Worm (Caenorhabditis elegans) whole organism, late embryonic: ENCODE data around the gene F08D12.12.

ENCODE experiments used
- ama-1 ChIP-seq: fragments of 150-350 bp; optimal IDR thresholded peaks from 2 replicates; lab custom pipeline; 2014
- ceh-14 ChIP-seq: sonication (generic microtip); optimal IDR thresholded peaks from 2 replicates; lab custom pipeline; 2016; ENCODE audit warnings: missing genotype, missing genetic modification characterization, missing compliant biosample characterization
- ceh-18 ChIP-seq: sonication (generic microtip); optimal IDR thresholded peaks from 2 replicates; lab custom pipeline; 2016; ENCODE audit warnings: missing genetic modification characterization, missing compliant biosample characterization
- ceh-6 ChIP-seq: fragments of 200-800 bp; sonication (Bioruptor generic); optimal IDR thresholded peaks from 2 replicates; lab custom pipeline; 2018; ENCODE audit warnings: mild to moderate bottlenecking, missing genetic modification characterization, missing compliant biosample characterization
- elt-2 ChIP-seq: sonication (generic microtip); optimal IDR thresholded peaks from 2 replicates; lab custom pipeline; 2016; ENCODE audit warnings: missing genetic modification reagents, missing genetic modification characterization, missing compliant biosample characterization
- lim-6 ChIP-seq: sonication (generic microtip); optimal IDR thresholded peaks from 2 replicates; lab custom pipeline; 2016; ENCODE audit warnings: missing genetic modification characterization, missing compliant biosample characterization
- nfya-1 ChIP-seq: sonication (generic microtip); optimal IDR thresholded peaks from 2 replicates; lab custom pipeline; 2017; ENCODE audit warnings: missing genetic modification characterization, mild to moderate bottlenecking, missing compliant biosample characterization, antibody characterized with exemption, moderate library complexity
- nhr-11 ChIP-seq: fragments of 150-350 bp; optimal IDR thresholded peaks from 2 replicates; lab custom pipeline; 2014; ENCODE audit warnings: missing biosample characterization, missing genetic modification characterization
- pqm-1 ChIP-seq: sonication (generic microtip); optimal IDR thresholded peaks from 2 replicates; lab custom pipeline; 2016; ENCODE audit warnings: missing genetic modification characterization, missing compliant biosample characterization
- unc-86 ChIP-seq: sonication (generic microtip); optimal IDR thresholded peaks from 2 replicates; lab custom pipeline; 2016; ENCODE audit warnings: missing genetic modification characterization, missing compliant biosample characterization
- zip-5 ChIP-seq: sonication (generic microtip); optimal IDR thresholded peaks from 2 replicates; lab custom pipeline; 2016; ENCODE audit warnings: missing genetic modification characterization, missing compliant biosample characterization
- ztf-16 ChIP-seq: sonication (generic microtip); optimal IDR thresholded peaks from 2 replicates; lab custom pipeline; 2017; ENCODE audit warnings: missing genetic modification characterization, missing compliant biosample characterization

ce11 chrII:2752999-2753398 is 33.9 kb downstream of the F08D12.12 start, which contains the start of gene F29A7.3:
- TF ChIP-seq pqm-1 (tag; lab: Kevin White, UChicago) (no peak), ztf-16 (tag; lab: Kevin White, UChicago) (no peak), ceh-18 (no peak), ama-1 (lab: Kevin White, UChicago) (no peak), lim-6 (tag; lab: Kevin White, UChicago) (no peak), nfya-1 (no peak), elt-2 (tag; lab: Kevin White, UChicago) (no peak), unc-86 (tag; lab: Kevin White, UChicago) (no peak), zip-5 (no peak), ceh-14 (tag; lab: Kevin White, UChicago) (no peak), ceh-6 (GFP tag; lab: Kevin White, UChicago) (no peak), nhr-11 (no peak)
